Worm (Caenorhabditis elegans): ENCODE results near the gene F53E10.1.
A peak's percentile ranks its signal among the peaks of the same experiment; 100 is the strongest.
"Not testable (repeated sequence)": the region's sequence is repeated elsewhere in the genome, so short reads cannot be mapped to it uniquely, and the experiment has no call there.

ce11 chrV:2634783-2635569, 19.9 kb downstream of the F53E10.1 start:
- not testable (repeated sequence) for TF ChIP-seq lin-54 (GFP tag; optimal IDR thresholded peaks at IDR 0.05); tbx-9 (tag; optimal IDR thresholded peaks at IDR 0.05; ENCODE audit: borderline replicate concordance); nhr-80 (tag; optimal IDR thresholded peaks at IDR 0.05); cebp-2 (GFP tag; IDR thresholded peaks at IDR 0.05); F55B11.4 (tag; optimal IDR thresholded peaks at IDR 0.05; ENCODE audit: borderline replicate concordance, insufficient read depth); ama-1 (optimal IDR thresholded peaks at IDR 0.05); ama-1 (GFP tag; optimal IDR thresholded peaks at IDR 0.05); F49E8.2 (tag; optimal IDR thresholded peaks at IDR 0.05; ENCODE audit: insufficient read depth)
- TF ChIP-seq pbrm-1 (GFP tag; IDR thresholded peaks at IDR 0.05), result peak; percentile 17; the same call in 1 of the 2 replicates
- TF ChIP-seq F33H1.4 (GFP tag; IDR thresholded peaks at IDR 0.05), result peak; percentile 9; the same call in 1 of the 2 replicates
- peak; percentile 26; the same call in 1 of the 2 replicates for TF ChIP-seq hmg-1.2 (GFP tag; IDR thresholded peaks at IDR 0.05)
